Fruit fly (Drosophila melanogaster) whole organism, embryonic: ENCODE data around the gene org-1.

Experiments used
- CG10959 ChIP-seq: fragments of 200-800 bp; sonication (Bioruptor generic); IDR thresholded peaks from 2 replicates; pipeline ENCODE4 v1.3.6; 2022; ENCODE audit warnings: missing biosample characterization, missing genetic modification characterization
- scrt ChIP-seq: fragments of 200-800 bp; sonication (Bioruptor generic); optimal IDR thresholded peaks from 2 replicates; lab custom pipeline; 2018; ENCODE audit warnings: missing biosample characterization, mild to moderate bottlenecking, missing genetic modification characterization, moderate library complexity

- TF ChIP-seq scrt (GFP tag; lab: Kevin White, UChicago) (no peak), CG10959 (GFP tag; lab: Robert Waterston, UW) (no peak)
These were observed 35.6 kb upstream of the org-1 start for dm6 chrX:8490291-8490975.
